Worm (Caenorhabditis elegans) whole organism, L2 larva: ENCODE measurements around the gene pals-25.

Experiments used
- ama-1 ChIP-seq: fragments of 150-350 bp; optimal IDR thresholded peaks from 2 replicates; lab custom pipeline; 2018; ENCODE audit warnings: inconsistent platforms
- ceh-82 ChIP-seq: fragments of 150-350 bp; optimal IDR thresholded peaks from 2 replicates; lab custom pipeline; 2014; ENCODE audit warnings: missing biosample characterization, missing genetic modification characterization
- crh-2 ChIP-seq: sonication (generic microtip); optimal IDR thresholded peaks from 2 replicates; lab custom pipeline; 2017; ENCODE audit warnings: missing biosample characterization, missing genetic modification characterization
- elt-1 ChIP-seq: fragments of 150-350 bp; optimal IDR thresholded peaks from 2 replicates; lab custom pipeline; 2014; ENCODE audit warnings: missing biosample characterization, missing genetic modification characterization
- lin-39 ChIP-seq: fragments of 150-350 bp; optimal IDR thresholded peaks from 2 replicates; lab custom pipeline; 2014; ENCODE audit warnings: missing biosample characterization, missing genetic modification reagents, missing genetic modification characterization
- lsy-2 ChIP-seq, 2 experiments: fragments of 150-350 bp in 1 of 2; sonication (generic microtip) in 1 of 2; optimal IDR thresholded peaks; 2 replicates each; lab custom pipeline; 2014 to 2017; ENCODE audit warnings: missing biosample characterization in 2 of 2, missing genetic modification characterization in 2 of 2
- nhr-11 ChIP-seq: fragments of 150-350 bp; optimal IDR thresholded peaks from 2 replicates; lab custom pipeline; 2014; ENCODE audit warnings: missing biosample characterization, missing genetic modification characterization
- nhr-21 ChIP-seq: fragments of 150-350 bp; optimal IDR thresholded peaks from 2 replicates; lab custom pipeline; 2014; ENCODE audit warnings: missing biosample characterization, missing genetic modification characterization
- nhr-6 ChIP-seq: fragments of 150-350 bp; optimal IDR thresholded peaks from 2 replicates; lab custom pipeline; 2014; ENCODE audit warnings: missing biosample characterization, missing genetic modification characterization
- unc-55 ChIP-seq: fragments of 150-350 bp; sonication (generic microtip); optimal IDR thresholded peaks from 3 replicates; lab custom pipeline; 2014; ENCODE audit warnings: missing biosample characterization, missing genetic modification reagents, missing genetic modification characterization
- zag-1 ChIP-seq: fragments of 150-350 bp; optimal IDR thresholded peaks from 2 replicates; lab custom pipeline; 2014; ENCODE audit warnings: missing biosample characterization, missing genetic modification characterization

DNA sequence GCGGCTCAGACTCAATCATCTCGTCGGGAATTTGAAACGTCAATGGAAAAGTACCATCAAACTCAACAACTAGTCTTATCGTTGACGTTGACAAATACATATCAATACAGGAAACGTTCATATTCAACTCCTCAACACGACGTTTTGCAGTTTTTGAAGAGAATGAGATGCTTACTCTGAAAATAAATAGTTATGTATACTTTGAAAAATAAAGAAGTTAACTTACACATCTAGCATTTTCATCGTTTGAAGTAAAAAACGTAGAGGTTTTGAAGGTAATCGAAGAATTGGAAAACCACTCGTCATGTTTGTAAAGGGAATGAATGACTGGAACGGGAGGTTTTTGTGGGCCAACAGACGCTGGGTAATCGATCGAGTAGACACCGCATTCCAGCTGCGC is 6.6 kb downstream of the pals-25 start, which contains the start of gene fbxb-81:
- TF ChIP-seq lin-39 = no peak
- no peak for TF ChIP-seq nhr-11 (tag; lab: Kevin White, UChicago)
- no peak for TF ChIP-seq nhr-21
- TF ChIP-seq elt-1 (tag; lab: Kevin White, UChicago) = no peak
- no peak for TF ChIP-seq lsy-2 (tag; optimal IDR thresholded peaks at IDR 0.05; lab: Kevin White, UChicago)
- TF ChIP-seq nhr-6 = no peak
- TF ChIP-seq crh-2 (tag; lab: Kevin White, UChicago) = no peak
- no peak for TF ChIP-seq ama-1 (lab: Kevin White, UChicago)
- TF ChIP-seq zag-1 = no peak
- TF ChIP-seq unc-55 = no peak
- no peak for TF ChIP-seq ceh-82 (tag; lab: Kevin White, UChicago)
